Worm (Caenorhabditis elegans): ENCODE measurements around the gene F32D1.11.

DNA sequence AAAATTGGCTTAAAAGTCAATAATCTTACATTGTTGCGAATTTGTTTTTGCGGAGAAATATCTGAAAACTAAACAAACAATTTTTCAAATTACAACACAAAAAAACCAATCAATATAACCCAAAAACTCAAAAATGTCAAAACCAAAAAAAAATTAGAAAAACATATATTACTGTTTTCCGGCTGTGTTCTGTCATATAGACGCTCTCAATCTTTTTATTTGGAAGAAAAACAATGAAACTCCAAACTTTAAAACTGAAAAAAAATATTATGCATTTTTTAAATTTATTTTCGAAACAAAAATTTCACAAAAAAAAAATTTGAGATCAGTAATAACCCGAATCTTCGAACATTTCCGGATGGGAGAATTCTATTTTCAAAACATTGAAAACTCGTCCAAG lies 43.6 kb downstream of the F32D1.11 start, which contains the start of gene R02D1.2:
- TF ChIP-seq unc-62 (GFP tag; optimal IDR thresholded peaks at IDR 0.05) (no peak), lin-13 (tag; optimal IDR thresholded peaks at IDR 0.05) (no peak), blmp-1 (tag; optimal IDR thresholded peaks at IDR 0.05) (no peak), ham-2 (GFP tag; optimal IDR thresholded peaks at IDR 0.05) (no peak), mab-5 (tag; optimal IDR thresholded peaks at IDR 0.05) (no peak), sptf-1 (tag; optimal IDR thresholded peaks at IDR 0.05) (no peak), flh-1 (GFP tag; optimal IDR thresholded peaks at IDR 0.05) (no peak), snpc-4 (tag; optimal IDR thresholded peaks at IDR 0.05) (no peak), pha-4 (tag; optimal IDR thresholded peaks at IDR 0.05) (no peak), nhr-28 (tag; optimal IDR thresholded peaks at IDR 0.05) (no peak), elt-1 (tag; optimal IDR thresholded peaks at IDR 0.05; ENCODE audit: borderline replicate concordance, insufficient read depth) (no peak), bed-3 (GFP tag; optimal IDR thresholded peaks at IDR 0.05) (no peak), lsy-2 (tag; optimal IDR thresholded peaks at IDR 0.05) (no peak)
